Fruit fly (Drosophila melanogaster) Kc167 (cell line): Measurements from ENCODE around the gene CG15728.

Source experiments
- Myc ChIP-seq: fragments of >200 bp; optimal IDR thresholded peaks from 2 replicates; lab custom pipeline; 2017; ENCODE audit warnings: missing external identifiers
- Sin3A ChIP-seq: fragments of >200 bp; optimal IDR thresholded peaks from 2 replicates; lab custom pipeline; 2018; ENCODE audit warnings: missing external identifiers
- h ChIP-seq: fragments of >200 bp; optimal IDR thresholded peaks from 3 replicates; lab custom pipeline; 2018; ENCODE audit warnings: missing external identifiers
- insv ChIP-seq: fragments of >200 bp; optimal IDR thresholded peaks from 3 replicates; lab custom pipeline; 2018; ENCODE audit warnings: missing external identifiers
- psq ChIP-seq: fragments of >200 bp; optimal IDR thresholded peaks from 2 replicates; lab custom pipeline; 2017; ENCODE audit warnings: missing external identifiers
- ttk ChIP-seq: sonication (Bioruptor generic); optimal IDR thresholded peaks from 2 replicates; lab custom pipeline; 2017; ENCODE audit warnings: missing external identifiers

CG15728 gene

DNA sequence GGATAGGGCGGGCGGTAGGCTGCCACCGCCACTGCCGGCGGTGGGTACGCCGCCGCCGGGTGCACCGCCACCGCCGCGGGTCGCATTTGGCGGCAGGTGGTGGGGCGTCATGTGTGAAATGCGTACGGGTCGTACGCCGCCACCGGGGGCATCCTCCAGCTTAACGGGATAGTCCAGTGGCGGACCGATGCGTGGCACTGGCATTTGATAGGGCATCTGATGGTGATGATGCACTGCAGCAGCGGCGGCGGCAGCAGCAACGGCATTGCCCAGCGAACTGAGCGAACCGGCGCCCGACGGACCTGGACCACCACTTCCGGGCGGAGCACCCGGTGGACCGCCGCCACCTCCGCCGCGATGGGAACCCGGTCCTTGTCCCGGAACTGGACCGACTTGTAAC lies 42.2 kb upstream of the CG15728 start:
- no peak for TF ChIP-seq Sin3A (lab: Kevin White, UChicago)
- peak; percentile 99 for TF ChIP-seq ttk (lab: Kevin White, UChicago)

DNA sequence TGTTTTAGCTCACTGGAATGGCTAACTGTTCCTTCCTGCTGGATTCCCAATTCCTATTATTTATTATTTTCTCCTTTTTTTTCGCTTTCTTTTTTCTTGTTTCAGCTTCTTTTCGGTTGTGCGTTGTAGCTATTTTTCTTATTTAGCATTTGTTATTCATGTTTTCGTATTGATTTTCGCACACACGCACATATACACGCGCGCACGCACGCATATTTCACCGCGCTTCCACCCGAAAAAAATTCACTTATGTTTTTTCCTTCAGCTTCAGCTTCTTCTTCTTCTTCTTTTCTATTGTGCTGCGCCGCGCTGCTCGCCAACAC lies 41.5 kb upstream of the CG15728 start:
- TF ChIP-seq ttk (lab: Kevin White, UChicago) = no peak
- TF ChIP-seq Sin3A (lab: Kevin White, UChicago) = no peak
- no peak for TF ChIP-seq psq
- TF ChIP-seq h (lab: Kevin White, UChicago) = no peak
- TF ChIP-seq Myc (lab: Kevin White, UChicago) = no peak
- no peak for TF ChIP-seq insv

DNA sequence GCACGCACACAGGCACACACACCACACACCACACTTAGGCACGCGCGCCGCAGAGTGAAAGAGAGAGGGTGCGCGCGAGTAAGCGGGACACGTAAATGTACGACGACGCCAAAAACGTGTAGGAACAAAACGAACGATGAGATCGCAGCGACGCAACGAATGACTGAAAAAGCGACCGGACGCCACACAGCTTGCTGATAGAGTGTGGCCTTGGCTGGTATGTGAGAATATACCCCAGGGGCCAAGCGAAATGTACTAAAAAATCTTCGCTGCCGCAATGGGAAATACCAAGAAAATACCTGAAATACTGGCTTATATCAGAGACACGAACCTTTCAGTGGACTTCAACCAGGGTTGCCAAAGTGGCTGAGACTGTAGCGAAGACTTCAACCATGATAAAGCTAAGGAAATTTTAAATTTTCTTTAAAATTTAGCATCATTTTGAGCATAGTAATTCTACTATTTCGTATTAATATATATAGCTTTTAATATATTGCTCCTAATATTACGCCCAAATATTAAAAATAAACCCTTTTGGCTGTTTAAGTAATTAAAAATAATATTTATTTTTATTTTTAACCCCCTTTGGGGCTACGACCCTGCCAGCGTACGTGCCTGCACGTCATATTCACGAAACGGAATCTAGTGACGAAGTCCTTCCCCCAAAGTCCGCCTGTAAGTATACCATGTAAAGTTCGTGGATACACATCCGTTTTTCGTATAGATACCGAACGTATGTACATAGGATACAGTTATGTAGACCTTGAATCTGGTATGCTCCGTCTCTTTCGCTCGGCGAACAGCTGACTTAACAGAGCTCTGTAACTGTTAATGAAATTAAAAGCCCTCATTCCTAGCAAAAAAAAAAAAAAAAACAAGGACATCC lies 40.9 kb upstream of the CG15728 start, which contains the start of gene Pits:
Gene Pits (minus strand): TSS at position 210 of the 886 bp plus-strand sequence.
- TF ChIP-seq Sin3A (lab: Kevin White, UChicago) = no peak
- TF ChIP-seq insv = no peak
- TF ChIP-seq psq = no peak
- no peak for TF ChIP-seq ttk (lab: Kevin White, UChicago)
- TF ChIP-seq Myc (lab: Kevin White, UChicago) = no peak
- TF ChIP-seq h (lab: Kevin White, UChicago) = no peak

DNA sequence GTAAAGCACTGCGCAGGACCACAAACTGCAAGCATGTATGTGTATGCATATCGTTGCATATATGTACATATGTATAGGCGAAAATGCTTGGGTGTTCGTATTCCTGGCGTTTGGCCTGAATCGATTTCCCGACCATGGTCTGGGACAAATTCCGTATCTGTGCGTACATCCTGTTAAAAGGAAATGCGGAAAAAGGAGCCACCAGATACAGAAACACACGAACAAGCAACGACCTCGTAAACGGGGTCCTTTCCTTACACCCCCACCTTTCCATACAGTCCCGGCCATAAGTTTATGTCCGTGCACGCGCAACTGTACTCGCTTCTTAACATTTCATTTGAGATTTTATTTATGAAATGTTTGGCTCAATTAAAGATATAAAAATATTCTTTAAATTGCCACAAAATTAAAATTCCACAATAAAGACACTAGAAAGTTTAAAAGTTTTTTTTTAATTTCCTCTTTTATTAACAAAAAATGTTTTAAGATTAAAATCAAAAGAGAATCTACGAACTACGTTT lies 40.2 kb upstream of the CG15728 start:
- TF ChIP-seq Myc (lab: Kevin White, UChicago) = no peak
- TF ChIP-seq psq = no peak
- TF ChIP-seq insv = no peak
- TF ChIP-seq Sin3A (lab: Kevin White, UChicago) = no peak
- no peak for TF ChIP-seq h (lab: Kevin White, UChicago)
- TF ChIP-seq ttk (lab: Kevin White, UChicago) = no peak

DNA sequence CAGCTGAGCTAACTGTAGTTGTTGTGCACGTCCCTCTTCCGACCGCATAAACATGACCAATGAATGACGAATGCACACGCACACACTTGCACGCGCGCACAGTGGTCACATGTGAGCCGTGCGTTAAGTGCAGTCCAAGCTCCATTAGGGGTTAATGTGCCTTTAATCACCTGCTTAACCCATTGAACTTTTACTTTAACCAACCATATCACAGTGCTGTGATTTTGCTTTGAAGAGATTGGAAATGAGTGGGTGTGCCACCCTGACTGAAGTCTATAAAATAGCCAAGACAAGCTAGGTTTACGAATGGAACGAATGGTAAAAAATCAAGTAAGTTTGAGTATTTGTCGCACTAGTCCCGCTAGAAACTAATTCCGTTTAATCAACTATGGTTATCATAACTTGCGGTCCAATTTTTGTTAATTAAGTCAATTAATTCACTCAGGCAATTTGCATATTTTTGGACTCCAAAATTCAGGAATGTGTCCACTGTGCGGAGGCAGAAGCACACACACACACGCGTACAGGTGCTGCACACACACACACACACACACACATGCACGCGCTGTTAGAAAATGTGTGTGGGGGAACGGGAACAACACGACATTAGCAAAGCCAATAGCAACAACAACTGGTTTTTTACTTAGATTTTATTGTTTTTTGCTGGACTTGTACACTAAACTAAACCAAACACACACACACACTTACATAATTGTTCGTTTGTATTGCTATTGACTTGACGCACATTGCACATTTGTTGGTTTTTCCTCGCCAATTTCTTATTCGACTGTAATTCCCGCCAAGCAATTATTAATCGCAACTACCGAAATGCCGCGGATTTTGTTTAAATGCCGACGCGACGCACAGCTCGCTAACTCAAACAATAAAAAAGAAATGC lies 32.6 kb upstream of the CG15728 start:
- TF ChIP-seq ttk (lab: Kevin White, UChicago) = no peak
- no peak for TF ChIP-seq Sin3A (lab: Kevin White, UChicago)
- no peak for TF ChIP-seq psq
- TF ChIP-seq Myc (lab: Kevin White, UChicago) = no peak
- TF ChIP-seq h (lab: Kevin White, UChicago) = no peak
- TF ChIP-seq insv = no peak

DNA sequence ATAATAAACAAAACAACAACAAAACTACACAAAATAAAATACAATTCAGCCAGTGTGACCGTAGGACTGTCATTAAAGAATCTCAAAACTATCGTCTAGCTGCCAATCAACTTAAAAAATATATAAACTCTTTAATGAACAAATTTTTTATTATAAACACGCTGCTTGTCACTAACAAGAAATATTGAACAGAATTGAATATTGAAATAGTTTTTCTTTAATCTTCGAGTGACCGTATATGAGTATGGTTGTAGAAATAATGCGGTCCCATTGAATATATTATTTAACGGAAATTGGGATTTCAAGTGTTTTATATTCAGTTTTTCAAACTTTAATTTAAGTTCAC lies 32.0 kb upstream of the CG15728 start, which contains the start of gene LIMK1:
Gene LIMK1 (minus strand): TSS at position 73 of the 346 bp plus-strand sequence.
- no peak for TF ChIP-seq ttk (lab: Kevin White, UChicago)
- no peak for TF ChIP-seq psq
- no peak for TF ChIP-seq Sin3A (lab: Kevin White, UChicago)
- no peak for TF ChIP-seq Myc (lab: Kevin White, UChicago)

DNA sequence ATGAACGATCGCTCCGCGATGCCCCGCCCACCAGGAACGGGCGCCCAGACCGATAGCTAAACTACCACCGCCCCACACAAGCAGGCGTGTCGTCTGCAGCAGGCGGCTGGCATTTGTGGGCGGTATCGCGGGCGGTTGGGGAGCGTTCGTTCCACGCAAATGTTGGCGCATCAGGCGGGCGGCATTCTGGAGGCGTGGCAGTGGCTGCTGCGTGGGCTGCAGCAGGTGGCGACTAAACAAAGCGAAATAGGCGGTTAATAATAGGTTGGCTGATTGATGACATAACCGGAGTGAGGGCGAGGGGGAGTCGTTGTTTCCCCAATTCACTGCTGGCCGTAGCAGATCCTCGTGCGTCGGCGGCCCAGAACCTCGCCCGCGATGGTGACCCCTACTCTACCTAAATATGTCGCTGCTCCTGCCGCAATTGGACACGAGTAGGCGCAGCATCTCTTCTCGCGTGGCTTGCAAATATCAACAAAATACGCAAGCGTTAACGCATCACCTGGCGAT lies 28.9 kb upstream of the CG15728 start:
- TF ChIP-seq Myc (lab: Kevin White, UChicago) (no peak), Sin3A (lab: Kevin White, UChicago) (no peak), psq (no peak), h (lab: Kevin White, UChicago) (no peak), insv (no peak)

DNA sequence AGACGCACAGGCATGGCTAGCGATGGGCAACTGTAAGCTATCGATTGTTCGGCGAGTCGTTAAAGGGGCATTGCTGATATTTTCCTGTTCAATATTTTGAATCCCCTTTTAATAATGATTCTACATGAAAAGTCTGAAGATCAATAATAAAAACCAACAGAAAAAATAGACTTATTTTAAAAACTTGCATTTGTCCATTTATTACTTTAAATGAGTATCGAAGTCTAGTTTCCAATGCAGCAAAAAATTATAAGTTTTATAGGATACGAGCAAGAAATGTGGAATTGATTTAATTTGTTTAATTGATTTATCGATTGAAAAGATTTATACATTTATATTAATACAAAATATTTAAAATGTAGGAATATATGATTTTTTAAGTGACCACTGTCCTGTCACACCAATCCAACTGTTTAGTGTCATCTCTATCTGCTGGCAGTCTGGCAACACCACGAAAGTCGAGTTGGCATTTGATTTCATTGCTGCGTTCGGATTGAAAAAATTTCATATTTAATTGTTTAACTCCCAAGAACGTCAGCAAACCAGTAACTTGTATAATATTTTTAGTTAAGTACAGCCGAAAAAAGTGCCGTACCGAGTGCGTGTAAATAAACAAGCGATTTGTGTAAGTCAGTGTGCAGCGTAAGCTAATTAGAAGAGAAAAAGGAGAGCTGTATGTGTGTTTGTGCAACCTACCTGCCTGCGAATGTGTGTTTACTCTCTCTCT lies 28.3 kb upstream of the CG15728 start, which contains the start of the genes CG1824 and Sec16:
Gene CG1824 (minus strand): TSS at position 15 of the 727 bp plus-strand sequence.
Gene Sec16 (plus strand): TSS at position 438 of the 727 bp plus-strand sequence.
- TF ChIP-seq insv (no peak), ttk (lab: Kevin White, UChicago) (no peak), h (lab: Kevin White, UChicago) (no peak), Myc (lab: Kevin White, UChicago) (no peak), psq (no peak), Sin3A (lab: Kevin White, UChicago) (no peak)

DNA sequence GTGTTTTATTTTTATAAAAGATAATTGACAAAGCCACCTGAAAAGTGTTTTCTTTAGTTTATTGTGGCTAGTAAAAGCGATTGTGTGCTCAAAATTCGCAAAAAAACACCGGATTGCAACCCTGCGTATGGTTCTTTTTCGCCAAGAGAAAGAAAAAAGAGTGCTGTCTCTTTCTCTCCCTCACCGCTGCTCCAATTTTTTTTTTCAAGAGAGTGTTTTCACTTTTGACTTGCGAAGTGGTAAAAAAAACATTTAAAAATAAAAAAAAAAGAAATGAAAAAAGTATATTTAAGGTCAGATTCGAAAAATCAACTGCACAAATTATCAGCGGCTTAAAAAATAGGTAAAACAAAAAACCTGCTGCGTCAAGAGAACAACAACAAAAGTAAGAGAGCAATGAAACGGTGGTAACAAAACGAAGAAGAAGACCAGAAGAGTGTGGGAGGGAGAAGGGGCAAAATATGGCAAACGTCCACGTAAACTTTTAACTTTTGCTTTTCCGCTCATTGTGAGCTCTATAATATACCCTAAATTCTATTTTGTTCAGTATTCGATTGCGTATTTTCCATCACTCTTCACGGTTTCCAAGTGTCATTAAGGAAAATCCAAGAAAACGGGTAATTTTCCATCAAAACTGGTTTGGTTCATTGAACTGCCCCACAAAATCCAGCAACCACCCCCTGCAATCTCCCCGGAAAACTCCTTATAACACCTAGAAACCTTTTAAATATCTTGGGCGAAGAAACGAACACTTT lies 27.6 kb upstream of the CG15728 start:
- TF ChIP-seq insv (no peak), psq (no peak), Myc (lab: Kevin White, UChicago) (no peak), Sin3A (lab: Kevin White, UChicago) (no peak), h (lab: Kevin White, UChicago) (no peak), ttk (lab: Kevin White, UChicago) (no peak)
